Fruit fly (Drosophila melanogaster) whole organism, embryonic: ENCODE measurements around the gene stac.
A peak's percentile ranks its signal among the peaks of the same experiment; 100 is the strongest.

Source experiments
- B-H1 ChIP-seq: fragments of 200-800 bp; sonication (Bioruptor generic); IDR thresholded peaks from 3 replicates; pipeline ENCODE4 v1.3.6; 2022; ENCODE audit warnings: missing biosample characterization, missing genetic modification characterization
- CG10147 ChIP-seq: fragments of 200-800 bp; sonication (Bioruptor generic); optimal IDR thresholded peaks from 2 replicates; lab custom pipeline; 2019; ENCODE audit warnings: missing biosample characterization, mild to moderate bottlenecking, missing genetic modification characterization, moderate library complexity
- CG10366 ChIP-seq: fragments of 200-800 bp; sonication (Bioruptor generic); IDR thresholded peaks from 2 replicates; pipeline ENCODE4 v1.3.6; 2022; ENCODE audit warnings: missing biosample characterization, missing genetic modification characterization
- CG10959 ChIP-seq: fragments of 200-800 bp; sonication (Bioruptor generic); IDR thresholded peaks from 2 replicates; pipeline ENCODE4 v1.3.6; 2022; ENCODE audit warnings: missing biosample characterization, missing genetic modification characterization
- CG12071 ChIP-seq: fragments of 200-800 bp; sonication (Bioruptor generic); optimal IDR thresholded peaks from 3 replicates; lab custom pipeline; 2018; ENCODE audit warnings: missing biosample characterization, mild to moderate bottlenecking, missing genetic modification characterization
- CG14441 ChIP-seq: fragments of 200-800 bp; sonication (Bioruptor generic); IDR thresholded peaks from 2 replicates; pipeline ENCODE4 v1.3.6; 2022; ENCODE audit warnings: missing biosample characterization, missing genetic modification characterization
- CG14667 ChIP-seq: fragments of 200-800 bp; sonication (Bioruptor generic); IDR thresholded peaks from 2 replicates; pipeline ENCODE4 v1.3.6; 2022; ENCODE audit warnings: missing biosample characterization, missing genetic modification characterization
- CG14710 ChIP-seq: fragments of 200-800 bp; sonication (Bioruptor generic); optimal IDR thresholded peaks from 3 replicates; lab custom pipeline; 2019; ENCODE audit warnings: missing biosample characterization, mild to moderate bottlenecking, missing genetic modification characterization, moderate library complexity
- CG1529 ChIP-seq: fragments of 200-800 bp; sonication (Bioruptor generic); optimal IDR thresholded peaks from 3 replicates; lab custom pipeline; 2018; ENCODE audit warnings: missing biosample characterization, missing genetic modification characterization
- CG1602 ChIP-seq: fragments of 200-800 bp; sonication (Bioruptor generic); optimal IDR thresholded peaks from 3 replicates; lab custom pipeline; 2016; ENCODE audit warnings: missing biosample characterization, missing genetic modification characterization
- CG1603 ChIP-seq: fragments of 200-800 bp; sonication (Bioruptor generic); optimal IDR thresholded peaks from 2 replicates; lab custom pipeline; 2019; ENCODE audit warnings: missing biosample characterization, mild to moderate bottlenecking, missing genetic modification characterization, moderate library complexity
- CG17361 ChIP-seq: fragments of 200-800 bp; sonication (Bioruptor generic); IDR thresholded peaks from 3 replicates; pipeline ENCODE4 v1.3.6; 2022; ENCODE audit warnings: missing biosample characterization, missing genetic modification characterization
- CG2202 ChIP-seq: fragments of 200-800 bp; sonication (Bioruptor generic); optimal IDR thresholded peaks from 2 replicates; lab custom pipeline; 2018; ENCODE audit warnings: missing biosample characterization, mild to moderate bottlenecking, missing genetic modification characterization
- CG2875 ChIP-seq: fragments of 200-800 bp; sonication (Bioruptor generic); optimal IDR thresholded peaks from 2 replicates; lab custom pipeline; 2017; ENCODE audit warnings: missing biosample characterization, mild to moderate bottlenecking, missing genetic modification characterization, missing genetic modification reagents
- CG3163 ChIP-seq: fragments of 200-800 bp; sonication (Bioruptor generic); optimal IDR thresholded peaks from 3 replicates; lab custom pipeline; 2016; ENCODE audit warnings: missing biosample characterization, missing genetic modification characterization
- CG33557 ChIP-seq: fragments of 200-800 bp; sonication (Bioruptor generic); optimal IDR thresholded peaks from 2 replicates; lab custom pipeline; 2019; ENCODE audit warnings: missing biosample characterization, mild to moderate bottlenecking, missing genetic modification characterization, moderate library complexity
- CG3838 ChIP-seq: fragments of 200-800 bp; sonication (Bioruptor generic); optimal IDR thresholded peaks from 3 replicates; lab custom pipeline; 2016; ENCODE audit warnings: missing biosample characterization, missing genetic modification characterization
- CG4328 ChIP-seq: fragments of 200-800 bp; sonication (Bioruptor generic); optimal IDR thresholded peaks from 3 replicates; lab custom pipeline; 2017; ENCODE audit warnings: missing biosample characterization, missing genetic modification reagents, missing genetic modification characterization
- CG4730 ChIP-seq: fragments of 200-800 bp; sonication (Bioruptor generic); IDR thresholded peaks from 2 replicates; pipeline ENCODE4 v1.3.6; 2022; ENCODE audit warnings: missing biosample characterization, missing genetic modification characterization
- CG4854 ChIP-seq: fragments of 200-800 bp; sonication (Bioruptor generic); optimal IDR thresholded peaks from 2 replicates; lab custom pipeline; 2016; ENCODE audit warnings: missing biosample characterization, missing genetic modification characterization, inconsistent platforms
- CG7928 ChIP-seq: fragments of 200-800 bp; sonication (Bioruptor generic); optimal IDR thresholded peaks from 2 replicates; lab custom pipeline; 2017; ENCODE audit warnings: missing biosample characterization, mild to moderate bottlenecking, missing genetic modification characterization
- CG7963 ChIP-seq: fragments of 200-800 bp; sonication (Bioruptor generic); IDR thresholded peaks from 3 replicates; pipeline ENCODE4 v1.3.6; 2022; ENCODE audit warnings: missing biosample characterization, missing genetic modification characterization; ENCODE audit not compliant: partially characterized antibody
- CG8089 ChIP-seq: fragments of 200-800 bp; sonication (Bioruptor generic); optimal IDR thresholded peaks from 3 replicates; lab custom pipeline; 2016; ENCODE audit warnings: missing biosample characterization, missing genetic modification characterization
- CG8281 ChIP-seq: fragments of 200-800 bp; sonication (Bioruptor generic); optimal IDR thresholded peaks from 2 replicates; lab custom pipeline; 2018; ENCODE audit warnings: missing biosample characterization, mild to moderate bottlenecking, missing genetic modification characterization, moderate library complexity
- CG8944 ChIP-seq: fragments of 200-800 bp; sonication (Bioruptor generic); optimal IDR thresholded peaks from 3 replicates; lab custom pipeline; 2016; ENCODE audit warnings: missing biosample characterization, missing genetic modification characterization
- CG9609 ChIP-seq: fragments of 200-800 bp; sonication (Bioruptor generic); optimal IDR thresholded peaks from 3 replicates; lab custom pipeline; 2016; ENCODE audit warnings: missing biosample characterization, missing genetic modification characterization
- D19B ChIP-seq: fragments of 200-800 bp; sonication (Bioruptor generic); optimal IDR thresholded peaks from 2 replicates; lab custom pipeline; 2017; ENCODE audit warnings: missing biosample characterization, mild to moderate bottlenecking, missing genetic modification characterization
- Doc2 ChIP-seq: fragments of 200-800 bp; sonication (Bioruptor generic); IDR thresholded peaks from 2 replicates; pipeline ENCODE4 v1.3.6; 2022; ENCODE audit warnings: missing biosample characterization, missing genetic modification characterization
- E2f1 ChIP-seq: fragments of 200-800 bp; sonication (Bioruptor generic); IDR thresholded peaks from 2 replicates; pipeline ENCODE4 v1.3.6; 2022; ENCODE audit warnings: missing biosample characterization, missing genetic modification characterization
- E2f2 ChIP-seq: fragments of 200-800 bp; sonication (Bioruptor generic); IDR thresholded peaks from 2 replicates; pipeline ENCODE4 v1.3.6; 2022; ENCODE audit warnings: missing biosample characterization, missing genetic modification characterization
- HHEX ChIP-seq: fragments of 200-800 bp; sonication (Bioruptor generic); optimal IDR thresholded peaks from 3 replicates; lab custom pipeline; 2017; ENCODE audit warnings: missing biosample characterization, mild to moderate bottlenecking, missing genetic modification characterization, missing genetic modification reagents
- Hmr ChIP-seq: fragments of 200-800 bp; sonication (Bioruptor generic); optimal IDR thresholded peaks from 3 replicates; lab custom pipeline; 2017; ENCODE audit warnings: mild to moderate bottlenecking, missing biosample characterization, missing genetic modification reagents, missing genetic modification characterization
- Oaz ChIP-seq: fragments of 200-800 bp; sonication (Bioruptor generic); IDR thresholded peaks from 2 replicates; pipeline ENCODE4 v1.3.6; 2022; ENCODE audit warnings: missing biosample characterization, missing genetic modification characterization
- Rx ChIP-seq: fragments of 200-800 bp; sonication (Bioruptor generic); IDR thresholded peaks from 2 replicates; pipeline ENCODE4 v1.3.6; 2022; ENCODE audit warnings: missing biosample characterization, missing genetic modification characterization
- Six4 ChIP-seq: fragments of 200-800 bp; sonication (Bioruptor generic); optimal IDR thresholded peaks from 2 replicates; lab custom pipeline; 2016; ENCODE audit warnings: missing biosample characterization, missing genetic modification characterization
- Spps ChIP-seq: fragments of 200-800 bp; sonication (Bioruptor generic); optimal IDR thresholded peaks from 2 replicates; lab custom pipeline; 2018; ENCODE audit warnings: missing biosample characterization, mild to moderate bottlenecking, missing genetic modification characterization
- Taf1 ChIP-seq: fragments of 200-800 bp; sonication (Bioruptor generic); IDR thresholded peaks from 2 replicates; pipeline ENCODE4 v1.3.6; 2022; ENCODE audit warnings: missing biosample characterization, missing genetic modification characterization
- Tbp ChIP-seq: fragments of >200 bp; optimal IDR thresholded peaks from 2 replicates; lab custom pipeline; 2018; ENCODE audit warnings: missing biosample characterization, missing genetic modification characterization
- ac ChIP-seq: fragments of 200-800 bp; sonication (Bioruptor generic); optimal IDR thresholded peaks from 3 replicates; lab custom pipeline; 2017; ENCODE audit warnings: missing biosample characterization, mild to moderate bottlenecking, missing genetic modification characterization
- ato ChIP-seq: fragments of 200-800 bp; sonication (Bioruptor generic); IDR thresholded peaks from 2 replicates; pipeline ENCODE4 v1.3.6; 2022; ENCODE audit warnings: missing biosample characterization, missing genetic modification characterization; ENCODE audit not compliant: partially characterized antibody
- bab2 ChIP-seq: fragments of 200-800 bp; sonication (Bioruptor generic); optimal IDR thresholded peaks from 2 replicates; lab custom pipeline; 2016; ENCODE audit warnings: missing biosample characterization, missing genetic modification characterization
- bcd ChIP-seq: fragments of 200-800 bp; sonication (Bioruptor generic); optimal IDR thresholded peaks from 2 replicates; lab custom pipeline; 2017; ENCODE audit warnings: missing biosample characterization, mild to moderate bottlenecking, missing genetic modification characterization
- dmrt11E ChIP-seq: fragments of 200-800 bp; sonication (Bioruptor generic); optimal IDR thresholded peaks from 3 replicates; lab custom pipeline; 2018; ENCODE audit warnings: missing biosample characterization, mild to moderate bottlenecking, missing genetic modification characterization, moderate library complexity
- dmrt99B ChIP-seq: fragments of 200-800 bp; sonication (Bioruptor generic); optimal IDR thresholded peaks from 2 replicates; lab custom pipeline; 2018; ENCODE audit warnings: missing biosample characterization, mild to moderate bottlenecking, missing genetic modification characterization, moderate library complexity
- ems ChIP-seq: fragments of 200-800 bp; sonication (Bioruptor generic); optimal IDR thresholded peaks from 3 replicates; lab custom pipeline; 2016; ENCODE audit warnings: missing biosample characterization, missing genetic modification characterization
- ewg ChIP-seq: fragments of 200-800 bp; sonication (Bioruptor generic); optimal IDR thresholded peaks from 3 replicates; lab custom pipeline; 2017; ENCODE audit warnings: mild to moderate bottlenecking, missing biosample characterization, missing genetic modification reagents, missing genetic modification characterization
- gem ChIP-seq: fragments of 200-800 bp; sonication (Bioruptor generic); optimal IDR thresholded peaks from 2 replicates; lab custom pipeline; 2019; ENCODE audit warnings: missing biosample characterization, mild to moderate bottlenecking, missing genetic modification characterization, moderate library complexity
- grau ChIP-seq: fragments of 200-800 bp; optimal IDR thresholded peaks from 3 replicates; lab custom pipeline; 2019; ENCODE audit warnings: missing biosample characterization, mild to moderate bottlenecking, missing genetic modification characterization, moderate library complexity
- gro ChIP-seq: fragments of 200-800 bp; sonication (Bioruptor generic); optimal IDR thresholded peaks from 2 replicates; lab custom pipeline; 2016; ENCODE audit warnings: missing biosample characterization, missing genetic modification characterization
- sim ChIP-seq: fragments of 200-800 bp; sonication (Bioruptor generic); IDR thresholded peaks from 2 replicates; pipeline ENCODE4 v1.3.6; 2022; ENCODE audit warnings: missing biosample characterization, missing genetic modification characterization
- sna ChIP-seq: fragments of 200-800 bp; sonication (Bioruptor generic); IDR thresholded peaks from 2 replicates; pipeline ENCODE4 v1.3.6; 2022; ENCODE audit warnings: missing biosample characterization, missing genetic modification characterization; ENCODE audit not compliant: partially characterized antibody
- yki ChIP-seq: fragments of >200 bp; optimal IDR thresholded peaks from 3 replicates; lab custom pipeline; 2018

Gene stac

DNA sequence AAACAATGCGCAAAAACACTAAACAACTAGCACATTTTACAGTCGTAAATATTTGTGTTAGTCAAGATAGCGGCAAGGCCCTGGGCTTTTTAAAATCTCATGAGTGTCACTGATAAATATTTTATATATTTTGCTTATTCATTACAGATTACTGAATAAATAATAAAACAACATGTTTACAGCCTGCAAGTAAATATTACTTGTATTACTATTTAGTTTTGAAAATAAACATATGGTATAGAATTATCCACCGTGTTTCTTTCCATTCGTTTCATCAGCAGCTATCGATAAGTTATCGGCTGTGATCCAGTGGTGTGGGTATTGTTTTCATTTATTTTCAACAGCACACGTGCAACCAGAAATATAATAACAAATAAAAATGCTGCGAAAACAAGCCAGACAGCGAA is 18.5 kb downstream of the stac start, which contains the start of the genes shams and CG11920:
Gene shams, minus strand, starts transcription at position 50 of the 407 bp plus-strand sequence.
Gene CG11920, plus strand, starts transcription at position 320 of the 407 bp plus-strand sequence.
- TF ChIP-seq CG2202 (tag; lab: Kevin White, UChicago) (no peak), Oaz (GFP tag; lab: Robert Waterston, UW) (no peak), CG3163 (GFP tag; lab: Kevin White, UChicago) (no peak), Spps (tag; lab: Kevin White, UChicago) (peak; percentile 3), Taf1 (GFP tag; lab: Robert Waterston, UW) (no peak), dmrt99B (no peak), dmrt11E (tag; lab: Kevin White, UChicago) (peak; percentile 3), CG4328 (GFP tag; lab: Kevin White, UChicago) (no peak), CG14667 (GFP tag; lab: Robert Waterston, UW) (no peak), E2f1 (GFP tag; lab: Robert Waterston, UW) (no peak), D19B (GFP tag; lab: Kevin White, UChicago) (no peak), CG8944 (GFP tag; lab: Kevin White, UChicago) (no peak), ato (peak; percentile 57; the same call in 1 of the 2 replicates), grau (tag; lab: Kevin White, UChicago) (peak; percentile 32), CG12071 (GFP tag; lab: Kevin White, UChicago) (no peak), CG17361 (GFP tag; lab: Robert Waterston, UW) (no peak), yki (lab: Kevin White, UChicago) (no peak), CG3838 (peak; percentile 36), CG1529 (GFP tag; lab: Kevin White, UChicago) (no peak), bcd (GFP tag; lab: Kevin White, UChicago) (no peak), gro (peak; percentile 40), CG8281 (no peak), CG14441 (GFP tag; lab: Robert Waterston, UW) (no peak), sim (GFP tag; lab: Robert Waterston, UW) (no peak), gem (peak; percentile 57), Hmr (GFP tag; lab: Kevin White, UChicago) (no peak), CG4730 (no peak), CG7963 (GFP tag; lab: Robert Waterston, UW) (peak; percentile 39; the same call in 1 of the 3 replicates), CG1602 (GFP tag; lab: Kevin White, UChicago) (no peak), CG10147 (GFP tag; lab: Kevin White, UChicago) (no peak), CG14710 (peak; percentile 63), bab2 (GFP tag; lab: Kevin White, UChicago) (no peak), ewg (GFP tag; lab: Kevin White, UChicago) (no peak), CG33557 (GFP tag; lab: Kevin White, UChicago) (no peak), CG1603 (tag; lab: Kevin White, UChicago) (peak; percentile 98), CG4854 (GFP tag; lab: Kevin White, UChicago) (no peak), HHEX (GFP tag; lab: Kevin White, UChicago) (no peak), ac (GFP tag; lab: Kevin White, UChicago) (no peak), CG8089 (GFP tag; lab: Kevin White, UChicago) (no peak), B-H1 (GFP tag; lab: Robert Waterston, UW) (no peak), Doc2 (GFP tag; lab: Robert Waterston, UW) (no peak), ems (GFP tag; lab: Kevin White, UChicago) (no peak), sna (GFP tag; lab: Robert Waterston, UW) (no peak; the same call in 1 of the 2 replicates), CG10366 (GFP tag; lab: Robert Waterston, UW) (no peak), CG7928 (no peak), Tbp (GFP tag; lab: Kevin White, UChicago) (no peak), CG10959 (no peak), CG9609 (GFP tag; lab: Kevin White, UChicago) (no peak), CG2875 (no peak), Rx (no peak), E2f2 (GFP tag; lab: Robert Waterston, UW) (peak; percentile 45; the same call in 1 of the 2 replicates), Six4 (GFP tag; lab: Kevin White, UChicago) (no peak)
